Fruit fly (Drosophila melanogaster) whole organism, pupa: ENCODE results near the gene CG32006.

Experiments
- CG13204 ChIP-seq: fragments of 200-800 bp; sonication (Bioruptor generic); optimal IDR thresholded peaks from 2 replicates; lab custom pipeline; 2018; ENCODE audit warnings: missing biosample characterization, mild to moderate bottlenecking, missing genetic modification characterization, moderate library complexity
- CG14655 ChIP-seq: fragments of 200-800 bp; sonication (Bioruptor generic); optimal IDR thresholded peaks from 3 replicates; lab custom pipeline; 2017; ENCODE audit warnings: mild to moderate bottlenecking, missing biosample characterization, missing genetic modification reagents, missing genetic modification characterization
- CG15710 ChIP-seq: fragments of 200-800 bp; sonication (Bioruptor generic); optimal IDR thresholded peaks from 2 replicates; lab custom pipeline; 2018; ENCODE audit warnings: missing biosample characterization, mild to moderate bottlenecking, missing genetic modification characterization, moderate library complexity
- CG34367 ChIP-seq: fragments of 200-800 bp; sonication (Bioruptor generic); optimal IDR thresholded peaks from 2 replicates; lab custom pipeline; 2018; ENCODE audit warnings: missing biosample characterization, mild to moderate bottlenecking, missing genetic modification characterization
- CG8159 ChIP-seq: fragments of 200-800 bp; sonication (Bioruptor generic); optimal IDR thresholded peaks from 3 replicates; lab custom pipeline; 2018; ENCODE audit warnings: missing biosample characterization, mild to moderate bottlenecking, missing genetic modification characterization, moderate library complexity
- CG8301 ChIP-seq: fragments of 200-800 bp; sonication (Bioruptor generic); optimal IDR thresholded peaks from 2 replicates; lab custom pipeline; 2018; ENCODE audit warnings: missing biosample characterization, mild to moderate bottlenecking, missing genetic modification characterization
- CG9948 ChIP-seq: fragments of 200-800 bp; sonication (Bioruptor generic); optimal IDR thresholded peaks from 2 replicates; lab custom pipeline; 2018; ENCODE audit warnings: missing biosample characterization, mild to moderate bottlenecking, missing genetic modification characterization, moderate library complexity
- D1 ChIP-seq: fragments of 200-800 bp; sonication (Bioruptor generic); optimal IDR thresholded peaks from 2 replicates; lab custom pipeline; 2018; ENCODE audit warnings: missing biosample characterization, mild to moderate bottlenecking, missing genetic modification characterization, moderate library complexity
- EcR ChIP-seq: fragments of 200-800 bp; sonication (Bioruptor generic); optimal IDR thresholded peaks from 3 replicates; lab custom pipeline; 2019; ENCODE audit warnings: missing biosample characterization, missing genetic modification characterization, mild to moderate bottlenecking, moderate library complexity, missing genetic modification reagents
- Ets98B ChIP-seq: fragments of 200-800 bp; sonication (Bioruptor generic); IDR thresholded peaks from 2 replicates; pipeline ENCODE4 v1.3.6; 2022; ENCODE audit warnings: missing biosample characterization, missing genetic modification characterization
- Pif1A ChIP-seq: fragments of 200-800 bp; sonication (Bioruptor generic); optimal IDR thresholded peaks from 3 replicates; lab custom pipeline; 2016; ENCODE audit warnings: missing biosample characterization, missing genetic modification characterization
- fd96Ca ChIP-seq: fragments of 200-800 bp; sonication (Bioruptor generic); IDR thresholded peaks from 3 replicates; pipeline ENCODE4 v1.3.6; 2022; ENCODE audit warnings: missing biosample characterization, missing genetic modification characterization
- gl ChIP-seq: fragments of 200-800 bp; sonication (Bioruptor generic); optimal IDR thresholded peaks from 2 replicates; lab custom pipeline; 2018; ENCODE audit warnings: missing biosample characterization, mild to moderate bottlenecking, missing genetic modification characterization

DNA sequence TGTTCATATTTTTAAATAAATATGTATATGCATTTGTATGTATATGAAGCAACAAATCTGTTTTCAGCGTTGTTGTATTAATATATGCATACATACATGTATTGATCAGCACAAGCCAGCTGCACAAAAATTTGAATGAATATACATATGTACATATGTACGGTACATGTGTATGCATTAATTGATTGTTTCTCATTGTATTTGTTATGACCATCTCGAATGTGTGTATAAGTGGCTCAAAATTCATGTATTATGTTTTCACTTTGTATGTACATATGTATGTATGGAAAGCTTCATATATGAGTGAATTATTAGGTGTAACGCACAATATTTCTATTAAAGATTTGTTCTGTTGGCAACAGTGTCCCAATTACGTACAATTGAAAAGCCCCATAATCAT lies 14.6 kb upstream of the CG32006 start:
- TF ChIP-seq fd96Ca (GFP tag; lab: Robert Waterston, UW) (no peak), Ets98B (GFP tag; lab: Robert Waterston, UW) (no peak), EcR (GFP tag; lab: Kevin White, UChicago) (no peak), Pif1A (GFP tag; lab: Kevin White, UChicago) (no peak), CG8159 (tag; lab: Kevin White, UChicago) (no peak), D1 (tag; lab: Kevin White, UChicago) (no peak), CG9948 (no peak), gl (tag; lab: Kevin White, UChicago) (no peak), CG15710 (no peak), CG14655 (no peak), CG34367 (tag; lab: Kevin White, UChicago) (no peak), CG8301 (tag; lab: Kevin White, UChicago) (no peak), CG13204 (no peak)
